Fruit fly (Drosophila melanogaster): ENCODE measurements around the gene Andorra.
A peak's percentile ranks its signal among the peaks of the same experiment; 100 is the strongest.

Andorra gene

DNA sequence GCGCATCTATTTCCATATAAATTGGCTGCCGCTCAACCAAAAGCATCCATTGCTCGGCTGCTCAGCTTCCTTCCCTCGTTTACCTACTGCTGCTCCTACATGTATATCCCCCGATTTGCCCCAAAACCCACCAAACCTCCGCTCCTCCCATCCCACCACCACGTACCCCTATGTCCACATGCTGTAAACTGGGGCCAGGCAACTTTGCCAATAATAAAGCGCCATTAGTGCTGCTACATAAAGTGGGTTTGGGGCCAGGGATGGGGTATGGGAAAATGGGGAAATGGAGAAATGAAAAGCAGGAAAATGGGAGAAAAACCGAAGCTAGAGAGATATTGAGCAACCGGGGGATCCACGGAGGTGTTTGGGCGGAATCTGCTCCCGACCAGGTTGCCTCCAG lies 30.0 kb downstream of the Andorra start:
- TF ChIP-seq CG13204 (GFP tag; optimal IDR thresholded peaks at IDR 0.05): no peak

DNA sequence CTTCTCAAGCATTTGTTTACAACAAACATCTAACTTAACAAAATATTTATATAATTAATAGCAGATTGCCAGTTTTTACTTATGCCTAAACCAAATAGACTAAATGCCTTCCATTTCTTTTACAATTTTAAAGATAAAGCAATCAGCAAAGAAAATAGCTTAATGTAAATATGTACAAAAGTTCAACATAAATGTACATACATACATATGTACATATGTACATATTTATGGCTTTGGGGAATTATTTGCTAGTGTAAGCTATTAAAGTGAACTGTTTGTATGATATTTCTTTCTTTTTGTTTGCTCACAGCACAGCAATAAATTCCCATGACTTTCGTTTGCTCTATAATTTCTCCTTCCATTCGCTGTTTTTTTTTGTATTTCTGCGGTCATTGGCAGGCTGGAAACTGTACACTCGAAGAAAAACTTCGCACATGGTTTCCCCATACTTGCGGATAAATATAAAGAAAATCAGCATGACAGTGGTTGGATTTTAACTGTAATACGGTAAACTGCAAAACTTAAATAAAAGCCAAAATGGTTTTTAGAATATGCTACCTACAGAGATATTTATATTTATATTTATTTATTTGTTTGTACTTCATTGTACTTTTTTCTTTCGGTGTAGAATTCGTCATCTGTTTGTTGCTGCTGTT lies 38.2 kb downstream of the Andorra start:
- TF ChIP-seq CG32121 (GFP tag; IDR thresholded peaks at IDR 0.05) (no peak), CG8159 (tag; optimal IDR thresholded peaks at IDR 0.05) (no peak), CG13204 (GFP tag; optimal IDR thresholded peaks at IDR 0.05) (no peak), CG4496 (GFP tag; IDR thresholded peaks at IDR 0.05) (no peak), CG14655 (GFP tag; optimal IDR thresholded peaks at IDR 0.05) (no peak), fd96Ca (GFP tag; IDR thresholded peaks at IDR 0.05) (no peak), gl (tag; optimal IDR thresholded peaks at IDR 0.05) (no peak), Ets98B (GFP tag; IDR thresholded peaks at IDR 0.05) (no peak), Snoo (tag; optimal IDR thresholded peaks at IDR 0.05) (no peak), Pif1A (GFP tag; optimal IDR thresholded peaks at IDR 0.05) (no peak), Pif1B (GFP tag; optimal IDR thresholded peaks at IDR 0.05) (no peak), D1 (tag; optimal IDR thresholded peaks at IDR 0.05) (no peak)

DNA sequence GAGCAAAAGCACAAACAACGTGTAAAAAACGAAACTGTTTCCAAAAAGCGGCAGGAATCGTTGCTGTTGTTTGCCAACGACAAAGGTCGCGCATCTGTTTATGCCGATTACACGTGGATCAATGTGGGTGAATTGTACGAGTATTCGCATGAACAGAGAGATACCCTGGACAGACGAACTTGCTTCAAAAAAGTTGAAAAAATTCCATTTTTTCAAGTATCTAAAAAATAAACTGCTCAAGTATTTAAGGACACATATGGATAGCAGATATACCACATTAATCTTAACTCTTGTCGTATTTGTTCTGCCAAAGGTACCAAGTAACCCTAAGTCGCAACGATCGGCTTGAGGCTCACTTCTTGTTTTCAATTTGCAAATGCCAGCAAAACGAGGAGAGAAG lies 39.3 kb downstream of the Andorra start:
- TF ChIP-seq gl (tag; optimal IDR thresholded peaks at IDR 0.05) (no peak), CG10348 (GFP tag; IDR thresholded peaks at IDR 0.05) (no peak), CG8159 (tag; optimal IDR thresholded peaks at IDR 0.05) (no peak), CG12605 (GFP tag; IDR thresholded peaks at IDR 0.05) (no peak), CG4496 (GFP tag; IDR thresholded peaks at IDR 0.05) (no peak), CG15710 (tag; optimal IDR thresholded peaks at IDR 0.05) (no peak), fd96Ca (GFP tag; IDR thresholded peaks at IDR 0.05) (no peak), Ets98B (GFP tag; IDR thresholded peaks at IDR 0.05) (no peak), D1 (tag; optimal IDR thresholded peaks at IDR 0.05) (no peak), CG13204 (GFP tag; optimal IDR thresholded peaks at IDR 0.05) (no peak), Pif1A (GFP tag; optimal IDR thresholded peaks at IDR 0.05) (no peak), CG17806 (tag; optimal IDR thresholded peaks at IDR 0.05) (no peak), Pif1B (GFP tag; optimal IDR thresholded peaks at IDR 0.05) (no peak), CG32121 (GFP tag; IDR thresholded peaks at IDR 0.05) (no peak), EcR (GFP tag; optimal IDR thresholded peaks at IDR 0.05) (no peak), CG9948 (tag; optimal IDR thresholded peaks at IDR 0.05) (no peak), CG8301 (tag; optimal IDR thresholded peaks at IDR 0.05) (no peak), CG34367 (tag; optimal IDR thresholded peaks at IDR 0.05) (no peak), CG14655 (GFP tag; optimal IDR thresholded peaks at IDR 0.05) (no peak)

DNA sequence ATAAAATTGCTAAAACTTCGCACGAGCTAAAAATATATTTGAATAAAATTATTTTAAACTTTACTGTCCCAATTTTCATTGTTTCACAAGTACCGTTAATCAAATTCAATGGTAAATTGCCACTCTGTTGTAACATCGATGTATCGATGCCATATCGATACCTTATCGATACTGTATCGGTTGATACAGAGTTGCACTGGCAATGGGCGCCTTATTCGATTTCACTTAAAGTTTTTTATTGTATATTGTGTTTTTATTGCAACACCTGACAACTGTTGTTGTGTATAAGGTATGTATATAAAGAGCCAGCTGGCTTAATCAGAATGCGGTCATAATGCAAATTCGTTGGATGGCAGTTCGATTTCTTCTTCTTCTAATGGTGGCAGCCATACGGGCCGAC lies 41.0 kb downstream of the Andorra start, which contains the start of gene CG43229:
Gene CG43229, plus strand, starts transcription at position 246 of the 400 bp plus-strand sequence.
- TF ChIP-seq CG9948 (tag; optimal IDR thresholded peaks at IDR 0.05) (no peak), Pif1A (GFP tag; optimal IDR thresholded peaks at IDR 0.05) (no peak), CG8301 (tag; optimal IDR thresholded peaks at IDR 0.05) (no peak), CG12605 (GFP tag; IDR thresholded peaks at IDR 0.05) (no peak), CG10348 (GFP tag; IDR thresholded peaks at IDR 0.05) (no peak), CG15710 (tag; optimal IDR thresholded peaks at IDR 0.05) (no peak), Snoo (tag; optimal IDR thresholded peaks at IDR 0.05) (no peak), CG17806 (tag; optimal IDR thresholded peaks at IDR 0.05) (no peak)

DNA sequence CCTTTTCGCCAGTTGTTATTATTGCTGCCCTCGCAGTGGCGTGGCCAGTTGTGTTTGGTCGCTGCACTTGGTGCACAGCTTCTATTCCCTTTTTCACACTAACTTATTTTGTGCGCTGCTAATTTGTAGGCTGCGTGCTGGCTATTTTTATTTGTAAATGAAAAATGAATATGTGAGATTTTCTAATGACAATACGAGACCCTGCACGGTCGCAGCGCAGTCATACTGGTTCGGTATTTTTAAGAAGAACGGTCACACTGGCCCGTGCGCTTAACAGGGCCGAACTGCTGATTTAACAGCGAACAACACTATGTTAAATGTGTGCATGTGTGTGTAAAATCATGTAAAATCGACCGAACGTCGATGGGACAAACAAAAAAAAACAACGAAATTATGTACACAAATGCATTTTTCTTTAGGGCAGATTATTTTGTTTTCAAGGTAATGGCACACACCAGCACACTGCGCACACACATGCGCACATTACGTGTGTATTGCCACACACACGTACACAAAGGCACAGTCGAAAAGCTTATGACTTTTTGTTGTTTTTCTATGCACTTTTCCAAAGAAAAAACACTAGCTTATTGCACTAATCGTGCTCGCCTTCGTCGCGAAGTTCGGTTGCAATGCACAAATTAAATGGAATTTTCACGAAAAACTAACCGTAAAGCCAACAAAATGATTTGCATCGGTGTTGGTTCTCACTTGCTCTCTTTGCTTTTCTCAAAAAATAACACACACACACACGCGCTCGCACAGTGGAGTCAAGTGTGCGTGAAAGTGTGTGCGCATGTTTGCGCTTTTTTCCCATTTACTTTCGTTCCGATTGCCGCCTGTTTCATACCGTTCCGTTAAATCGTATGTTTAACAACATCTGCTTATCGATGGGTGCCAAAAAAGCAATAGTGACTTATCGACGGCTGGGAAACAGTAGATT lies 42.1 kb downstream of the Andorra start, which contains the start of gene ari-1:
Gene ari-1, minus strand, starts transcription at position 875 of the 940 bp plus-strand sequence.
- TF ChIP-seq CG4496 (GFP tag; IDR thresholded peaks at IDR 0.05) (peak; percentile 31; the same call in 1 of the 3 replicates), Pif1A (GFP tag; optimal IDR thresholded peaks at IDR 0.05) (no peak), CG14655 (GFP tag; optimal IDR thresholded peaks at IDR 0.05) (peak; percentile 29)

DNA sequence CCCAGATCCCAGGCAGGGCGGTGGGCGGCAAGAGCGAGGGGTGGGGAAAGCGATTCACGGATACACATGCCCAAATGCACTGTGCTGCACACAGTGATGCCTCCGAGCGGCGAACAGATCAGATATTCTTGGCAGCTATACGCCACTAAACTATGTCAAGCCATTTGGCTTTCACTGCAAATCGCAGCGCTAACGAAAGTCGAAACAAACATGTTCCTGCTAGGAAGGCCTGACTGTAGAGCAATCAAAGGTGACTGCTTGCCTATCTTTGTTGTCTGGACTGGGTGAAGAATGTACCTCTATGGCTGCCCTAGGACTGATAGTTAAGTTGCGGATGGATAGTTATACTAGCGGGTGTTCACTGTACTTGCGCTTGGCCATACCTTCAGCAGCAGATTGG lies 43.2 kb downstream of the Andorra start:
- peak; percentile 74 for TF ChIP-seq CG32121 (GFP tag; IDR thresholded peaks at IDR 0.05)
- TF ChIP-seq CG8159 (tag; optimal IDR thresholded peaks at IDR 0.05): peak; percentile 33
- TF ChIP-seq CG34367 (tag; optimal IDR thresholded peaks at IDR 0.05): no peak
- TF ChIP-seq CG8301 (tag; optimal IDR thresholded peaks at IDR 0.05): peak; percentile 33
- TF ChIP-seq Ets98B (GFP tag; IDR thresholded peaks at IDR 0.05): peak; percentile 48; the same call in 1 of the 2 replicates

DNA sequence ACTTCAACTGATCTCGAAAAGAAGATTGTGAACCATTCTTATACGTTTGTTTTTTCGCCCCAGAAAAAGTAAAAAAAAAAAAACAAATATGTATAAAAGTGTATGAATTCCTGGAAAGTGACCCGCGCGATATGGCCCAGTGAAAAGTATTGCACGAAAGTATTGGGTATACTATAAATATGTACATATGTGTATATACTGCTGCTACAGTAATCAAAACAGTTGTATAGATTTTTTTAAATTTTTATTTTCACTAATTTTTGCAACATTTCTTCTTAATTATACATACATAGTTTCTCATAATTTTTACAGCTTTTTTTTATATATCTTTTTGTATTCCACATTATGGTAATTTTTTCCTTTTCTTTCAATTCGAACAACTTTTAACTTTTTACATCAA lies 49.1 kb downstream of the Andorra start, which contains the start of gene CG43133:
Gene CG43133, minus strand, starts transcription at position 11 of the 400 bp plus-strand sequence.
- TF ChIP-seq CG8159 (tag; optimal IDR thresholded peaks at IDR 0.05) (no peak), CG13204 (GFP tag; optimal IDR thresholded peaks at IDR 0.05) (no peak), CG8301 (tag; optimal IDR thresholded peaks at IDR 0.05) (no peak), gl (tag; optimal IDR thresholded peaks at IDR 0.05) (no peak), CG17806 (tag; optimal IDR thresholded peaks at IDR 0.05) (no peak), CG34367 (tag; optimal IDR thresholded peaks at IDR 0.05) (no peak), Pif1B (GFP tag; optimal IDR thresholded peaks at IDR 0.05) (no peak), D1 (tag; optimal IDR thresholded peaks at IDR 0.05) (no peak), CG10348 (GFP tag; IDR thresholded peaks at IDR 0.05) (no peak), rn (GFP tag; IDR thresholded peaks at IDR 0.05) (no peak), CG15710 (tag; optimal IDR thresholded peaks at IDR 0.05) (no peak), CG4496 (GFP tag; IDR thresholded peaks at IDR 0.05) (no peak), CG9948 (tag; optimal IDR thresholded peaks at IDR 0.05) (no peak), EcR (GFP tag; optimal IDR thresholded peaks at IDR 0.05) (no peak), Ets98B (GFP tag; IDR thresholded peaks at IDR 0.05) (no peak), Pif1A (GFP tag; optimal IDR thresholded peaks at IDR 0.05) (no peak), Snoo (tag; optimal IDR thresholded peaks at IDR 0.05) (no peak), CG32121 (GFP tag; IDR thresholded peaks at IDR 0.05) (no peak), CG14655 (GFP tag; optimal IDR thresholded peaks at IDR 0.05) (no peak), CG12605 (GFP tag; IDR thresholded peaks at IDR 0.05) (no peak)
